Fruit fly (Drosophila melanogaster) whole organism, embryonic: Measurements from ENCODE around the gene Syp.

Experiments used
- ATbp ChIP-seq: fragments of 200-800 bp; sonication (Bioruptor generic); optimal IDR thresholded peaks from 2 replicates; lab custom pipeline; 2017; ENCODE audit warnings: missing biosample characterization, mild to moderate bottlenecking, missing genetic modification characterization, missing genetic modification reagents
- CG12071 ChIP-seq: fragments of 200-800 bp; sonication (Bioruptor generic); optimal IDR thresholded peaks from 3 replicates; lab custom pipeline; 2018; ENCODE audit warnings: missing biosample characterization, mild to moderate bottlenecking, missing genetic modification characterization
- CG12219 ChIP-seq: fragments of 200-800 bp; sonication (Bioruptor generic); optimal IDR thresholded peaks from 3 replicates; lab custom pipeline; 2018; ENCODE audit warnings: missing biosample characterization, mild to moderate bottlenecking, missing genetic modification characterization
- CG1233 ChIP-seq: fragments of 200-800 bp; sonication (Bioruptor generic); optimal IDR thresholded peaks from 4 replicates; lab custom pipeline; 2018; ENCODE audit warnings: missing biosample characterization, mild to moderate bottlenecking, missing genetic modification characterization
- CG14050 ChIP-seq: fragments of 200-800 bp; sonication (Bioruptor generic); IDR thresholded peaks from 3 replicates; pipeline ENCODE4 v1.3.6; 2022; ENCODE audit warnings: missing biosample characterization, missing genetic modification characterization
- CG15269 ChIP-seq: fragments of 200-800 bp; sonication (Bioruptor generic); optimal IDR thresholded peaks from 2 replicates; lab custom pipeline; 2018; ENCODE audit warnings: missing biosample characterization, mild to moderate bottlenecking, missing genetic modification characterization, moderate library complexity
- CG15479 ChIP-seq: fragments of 200-800 bp; sonication (Bioruptor generic); optimal IDR thresholded peaks from 3 replicates; lab custom pipeline; 2019; ENCODE audit warnings: missing biosample characterization, mild to moderate bottlenecking, missing genetic modification characterization, moderate library complexity
- CG17802 ChIP-seq: fragments of 200-800 bp; sonication (Bioruptor generic); optimal IDR thresholded peaks from 2 replicates; lab custom pipeline; 2018; ENCODE audit warnings: missing biosample characterization, mild to moderate bottlenecking, missing genetic modification characterization, moderate library complexity
- CG2202 ChIP-seq: fragments of 200-800 bp; sonication (Bioruptor generic); optimal IDR thresholded peaks from 2 replicates; lab custom pipeline; 2018; ENCODE audit warnings: missing biosample characterization, mild to moderate bottlenecking, missing genetic modification characterization
- CG33213 ChIP-seq: fragments of 200-800 bp; sonication (Bioruptor generic); optimal IDR thresholded peaks from 3 replicates; lab custom pipeline; 2016; ENCODE audit warnings: missing biosample characterization, missing genetic modification characterization
- CG34422 ChIP-seq: fragments of 200-800 bp; sonication (Bioruptor generic); IDR thresholded peaks from 3 replicates; pipeline ENCODE4 v1.3.6; 2022; ENCODE audit warnings: missing biosample characterization, missing genetic modification characterization
- CG3726 ChIP-seq: fragments of 200-800 bp; sonication (Bioruptor generic); IDR thresholded peaks from 3 replicates; pipeline ENCODE4, ENCODE4 v1.3.6; 2022; ENCODE audit warnings: missing biosample characterization, missing genetic modification characterization
- CG4282 ChIP-seq: fragments of 200-800 bp; sonication (Bioruptor generic); optimal IDR thresholded peaks from 2 replicates; lab custom pipeline; 2016; ENCODE audit warnings: missing biosample characterization, missing genetic modification characterization
- CG4404 ChIP-seq: fragments of 200-800 bp; sonication (Bioruptor generic); IDR thresholded peaks from 2 replicates; pipeline ENCODE4 v1.3.6; 2022; ENCODE audit warnings: missing biosample characterization, missing genetic modification characterization
- CG6654 ChIP-seq: fragments of 200-800 bp; sonication (Bioruptor generic); optimal IDR thresholded peaks from 2 replicates; lab custom pipeline; 2017; ENCODE audit warnings: missing biosample characterization, mild to moderate bottlenecking, missing genetic modification characterization
- CG7372 ChIP-seq: fragments of 200-800 bp; sonication (Bioruptor generic); IDR thresholded peaks from 2 replicates; pipeline ENCODE4 v1.3.6; 2022; ENCODE audit warnings: missing biosample characterization, missing genetic modification characterization
- CG9727 ChIP-seq: fragments of 200-800 bp; sonication (Bioruptor generic); optimal IDR thresholded peaks from 3 replicates; lab custom pipeline; 2017; ENCODE audit warnings: missing biosample characterization, mild to moderate bottlenecking, missing genetic modification characterization
- Dfd ChIP-seq, 2 experiments: fragments of >200 bp; optimal IDR thresholded peaks; 2 replicates each; lab custom pipeline; 2017; ENCODE audit warnings: missing biosample characterization in 2 of 2, missing genetic modification characterization in 2 of 2
- Dip2 ChIP-seq: fragments of 200-800 bp; sonication (Bioruptor generic); IDR thresholded peaks from 2 replicates; pipeline ENCODE4 v1.3.6; 2022; ENCODE audit warnings: missing biosample characterization, missing genetic modification characterization
- Doc3 ChIP-seq: fragments of 200-800 bp; sonication (Bioruptor generic); IDR thresholded peaks from 3 replicates; pipeline ENCODE4 v1.3.6; 2022; ENCODE audit warnings: missing biosample characterization, missing genetic modification characterization; ENCODE audit not compliant: partially characterized antibody
- ERR ChIP-seq: fragments of 200-800 bp; sonication (Bioruptor generic); optimal IDR thresholded peaks from 2 replicates; lab custom pipeline; 2016; ENCODE audit warnings: missing biosample characterization, missing genetic modification characterization
- HLH3B ChIP-seq: fragments of 200-800 bp; sonication (Bioruptor generic); IDR thresholded peaks from 2 replicates; pipeline ENCODE4 v1.3.6; 2022; ENCODE audit warnings: missing biosample characterization, missing genetic modification characterization
- HLH54F ChIP-seq: fragments of 200-800 bp; sonication (Bioruptor generic); optimal IDR thresholded peaks from 3 replicates; lab custom pipeline; 2016; ENCODE audit warnings: missing biosample characterization, missing genetic modification characterization
- Jarid2 ChIP-seq: fragments of 200-800 bp; sonication (Bioruptor generic); optimal IDR thresholded peaks from 3 replicates; lab custom pipeline; 2017; ENCODE audit warnings: mild to moderate bottlenecking, missing biosample characterization, missing genetic modification reagents, missing genetic modification characterization
- Med ChIP-seq: fragments of 200-800 bp; sonication (Bioruptor generic); peaks from one replicate; lab custom pipeline; 2016; ENCODE audit warnings: missing biosample characterization, missing genetic modification characterization, mild to moderate bottlenecking, inconsistent platforms, moderate library complexity
- Pdp1 ChIP-seq, 2 experiments: fragments of 200-800 bp; sonication (Bioruptor generic); optimal IDR thresholded peaks; 3 replicates each; lab custom pipeline; 2016; ENCODE audit warnings: missing biosample characterization in 2 of 2, missing genetic modification characterization in 2 of 2, mild to moderate bottlenecking in 1 of 2, moderate library complexity in 1 of 2
- Tbp ChIP-seq: fragments of >200 bp; optimal IDR thresholded peaks from 2 replicates; lab custom pipeline; 2018; ENCODE audit warnings: missing biosample characterization, missing genetic modification characterization
- Usf ChIP-seq: fragments of 200-800 bp; sonication (Bioruptor generic); optimal IDR thresholded peaks from 2 replicates; lab custom pipeline; 2017; ENCODE audit warnings: missing genotype, missing biosample characterization, missing genetic modification characterization
- Vsx1 ChIP-seq: fragments of 200-800 bp; sonication (Bioruptor generic); optimal IDR thresholded peaks from 2 replicates; lab custom pipeline; 2017; ENCODE audit warnings: missing biosample characterization, mild to moderate bottlenecking, missing genetic modification characterization, missing genetic modification reagents
- Xbp1 ChIP-seq: fragments of 200-800 bp; sonication (Bioruptor generic); optimal IDR thresholded peaks from 3 replicates; lab custom pipeline; 2016; ENCODE audit warnings: missing biosample characterization, mild to moderate bottlenecking, missing genetic modification characterization
- Xrp1 ChIP-seq: fragments of 200-800 bp; sonication (Bioruptor generic); IDR thresholded peaks from 2 replicates; pipeline ENCODE4 v1.3.6; 2022; ENCODE audit warnings: missing biosample characterization, missing genetic modification characterization
- abd-A ChIP-seq: fragments of 200-800 bp; sonication (Bioruptor generic); optimal IDR thresholded peaks from 3 replicates; lab custom pipeline; 2019; ENCODE audit warnings: missing biosample characterization, mild to moderate bottlenecking, missing genetic modification characterization, moderate library complexity
- ara ChIP-seq: fragments of 200-800 bp; sonication (Bioruptor generic); IDR thresholded peaks from 2 replicates; pipeline ENCODE4 v1.3.6; 2022; ENCODE audit warnings: missing biosample characterization, missing genetic modification characterization
- cad ChIP-seq: fragments of >200 bp; optimal IDR thresholded peaks from 2 replicates; lab custom pipeline; 2017; ENCODE audit warnings: missing biosample characterization, missing genetic modification characterization
- cg ChIP-seq: fragments of 200-800 bp; sonication (Bioruptor generic); optimal IDR thresholded peaks from 3 replicates; lab custom pipeline; 2019; ENCODE audit warnings: missing biosample characterization, mild to moderate bottlenecking, missing genetic modification characterization, moderate library complexity
- fru ChIP-seq: fragments of >200 bp; optimal IDR thresholded peaks from 2 replicates; lab custom pipeline; 2017
- grn ChIP-seq: fragments of 200-800 bp; sonication (Bioruptor generic); optimal IDR thresholded peaks from 3 replicates; lab custom pipeline; 2017; ENCODE audit warnings: missing biosample characterization, missing genetic modification characterization
- ind ChIP-seq: fragments of 200-800 bp; sonication (Bioruptor generic); optimal IDR thresholded peaks from 3 replicates; lab custom pipeline; 2016; ENCODE audit warnings: missing biosample characterization, missing genetic modification characterization
- lab ChIP-seq: fragments of 200-800 bp; sonication (Bioruptor generic); optimal IDR thresholded peaks from 3 replicates; lab custom pipeline; 2017; ENCODE audit warnings: missing biosample characterization, missing genetic modification characterization, mild to moderate bottlenecking, moderate library complexity, missing genetic modification reagents
- nmo ChIP-seq: fragments of 200-800 bp; sonication (Bioruptor generic); optimal IDR thresholded peaks from 2 replicates; lab custom pipeline; 2018; ENCODE audit warnings: missing biosample characterization, mild to moderate bottlenecking, missing genetic modification characterization, moderate library complexity
- onecut ChIP-seq: fragments of 200-800 bp; sonication (Bioruptor generic); IDR thresholded peaks from 2 replicates; pipeline ENCODE4 v1.3.6; 2022; ENCODE audit warnings: missing biosample characterization, missing genetic modification characterization
- otp ChIP-seq: fragments of 200-800 bp; sonication (Bioruptor generic); IDR thresholded peaks from 3 replicates; pipeline ENCODE4, ENCODE4 v1.3.6; 2022; ENCODE audit warnings: missing biosample characterization, missing genetic modification characterization
- pum ChIP-seq: fragments of 200-800 bp; sonication (Bioruptor generic); optimal IDR thresholded peaks from 2 replicates; lab custom pipeline; 2016; ENCODE audit warnings: missing biosample characterization, missing genetic modification characterization
- repo ChIP-seq: fragments of 200-800 bp; sonication (Bioruptor generic); optimal IDR thresholded peaks from 2 replicates; lab custom pipeline; 2016; ENCODE audit warnings: missing biosample characterization, missing genetic modification characterization
- schlank ChIP-seq: fragments of 200-800 bp; sonication (Bioruptor generic); optimal IDR thresholded peaks from 2 replicates; lab custom pipeline; 2018; ENCODE audit warnings: missing biosample characterization, mild to moderate bottlenecking, missing genetic modification characterization
- sens ChIP-seq: fragments of 200-800 bp; sonication (Bioruptor generic); peaks from one replicate; lab custom pipeline; 2016; ENCODE audit warnings: missing biosample characterization, missing genetic modification characterization
- shn ChIP-seq: fragments of 200-800 bp; sonication (Bioruptor generic); optimal IDR thresholded peaks from 3 replicates; lab custom pipeline; 2016; ENCODE audit warnings: missing biosample characterization, missing genetic modification characterization
- slou ChIP-seq: fragments of 200-800 bp; sonication (Bioruptor generic); optimal IDR thresholded peaks from 3 replicates; lab custom pipeline; 2016; ENCODE audit warnings: missing biosample characterization, missing genetic modification characterization
- so ChIP-seq: fragments of 200-800 bp; sonication (Bioruptor generic); IDR thresholded peaks from 3 replicates; pipeline ENCODE4 v1.3.6; 2022; ENCODE audit warnings: missing biosample characterization, missing genetic modification characterization
- ssp ChIP-seq: fragments of 200-800 bp; sonication (Bioruptor generic); IDR thresholded peaks from 2 replicates; pipeline ENCODE4 v1.3.6; 2022; ENCODE audit warnings: missing biosample characterization, missing genetic modification characterization
- vvl ChIP-seq: fragments of 200-800 bp; sonication (Bioruptor generic); IDR thresholded peaks from 2 replicates; pipeline ENCODE4 v1.3.6; 2022; ENCODE audit warnings: missing biosample characterization, missing genetic modification characterization
- wor ChIP-seq: fragments of 200-800 bp; sonication (Bioruptor generic); IDR thresholded peaks from 2 replicates; pipeline ENCODE4 v1.3.6; 2022; ENCODE audit warnings: missing biosample characterization, missing genetic modification characterization
- zf30C ChIP-seq: fragments of 200-800 bp; sonication (Bioruptor generic); optimal IDR thresholded peaks from 3 replicates; lab custom pipeline; 2018; ENCODE audit warnings: missing biosample characterization, mild to moderate bottlenecking, missing genetic modification characterization

Gene Syp

dm6 chr3R:20834770-20835183, 78.2 kb downstream of the Syp start (continued):
- TF ChIP-seq HLH3B (GFP tag; lab: Robert Waterston, UW), result no peak
- TF ChIP-seq Pdp1 (GFP tag; optimal IDR thresholded peaks at IDR 0.05; lab: Kevin White, UChicago), result peak; percentile 11 to 68
- no peak for TF ChIP-seq CG14050 (GFP tag; lab: Robert Waterston, UW)
- no peak for TF ChIP-seq wor
- TF ChIP-seq slou (GFP tag; lab: Kevin White, UChicago), result peak; percentile 0
- TF ChIP-seq Xrp1 (GFP tag; lab: Robert Waterston, UW), result peak; percentile 47; the same call in 1 of the 2 replicates
- TF ChIP-seq CG2202, result peak; percentile 14
- no peak for TF ChIP-seq nmo
- no peak for TF ChIP-seq grn (GFP tag; lab: Kevin White, UChicago)
- TF ChIP-seq Tbp (GFP tag; lab: Kevin White, UChicago), result no peak
- TF ChIP-seq Doc3, result no peak
- no peak for TF ChIP-seq ERR (GFP tag; lab: Kevin White, UChicago)
- TF ChIP-seq Dfd (GFP tag; optimal IDR thresholded peaks at IDR 0.05; lab: Kevin White, UChicago), result no peak
- TF ChIP-seq repo (GFP tag; lab: Kevin White, UChicago), result no peak
- TF ChIP-seq CG17802 (tag; lab: Kevin White, UChicago), result no peak
- TF ChIP-seq CG4282, result no peak
- no peak for TF ChIP-seq fru
- no peak for TF ChIP-seq Dip2 (GFP tag; lab: Robert Waterston, UW)
- no peak for TF ChIP-seq cg (GFP tag; lab: Kevin White, UChicago)
- TF ChIP-seq ind (GFP tag; lab: Kevin White, UChicago), result no peak
- TF ChIP-seq HLH54F (GFP tag; lab: Kevin White, UChicago), result no peak
- TF ChIP-seq Usf (GFP tag; lab: Kevin White, UChicago), result no peak
- no peak for TF ChIP-seq CG34422
- no peak for TF ChIP-seq so (GFP tag; lab: Robert Waterston, UW)
- TF ChIP-seq Jarid2 (GFP tag; lab: Kevin White, UChicago), result peak; percentile 24
- no peak for TF ChIP-seq shn
- no peak for TF ChIP-seq vvl (GFP tag; lab: Robert Waterston, UW)
- peak; percentile 87 for TF ChIP-seq lab (GFP tag; lab: Kevin White, UChicago)
- peak; percentile 63 for TF ChIP-seq schlank
- 0 out of 3 replicates have a peak, but pooled peaks have one; percentile 23 for TF ChIP-seq otp (GFP tag; lab: Robert Waterston, UW)
- TF ChIP-seq sens (GFP tag; lab: Kevin White, UChicago), result peak; percentile 67
- TF ChIP-seq Vsx1 (GFP tag; lab: Kevin White, UChicago), result peak; percentile 50
- TF ChIP-seq CG4404 (GFP tag; lab: Robert Waterston, UW), result no peak
- no peak for TF ChIP-seq pum (GFP tag; lab: Kevin White, UChicago)
- TF ChIP-seq ssp (GFP tag; lab: Robert Waterston, UW), result no peak
- TF ChIP-seq CG6654, result no peak
- TF ChIP-seq abd-A (tag; lab: Kevin White, UChicago), result no peak
- no peak for TF ChIP-seq onecut (GFP tag; lab: Robert Waterston, UW)
- TF ChIP-seq CG12071, result peak; percentile 85
- no peak for TF ChIP-seq cad (GFP tag; lab: Kevin White, UChicago)
- no peak for TF ChIP-seq CG15479 (GFP tag; lab: Kevin White, UChicago)
- TF ChIP-seq CG33213, result peak; percentile 37
- no peak for TF ChIP-seq CG7372 (GFP tag; lab: Robert Waterston, UW)
- no peak for TF ChIP-seq zf30C (GFP tag; lab: Kevin White, UChicago)
- TF ChIP-seq Med (GFP tag; lab: Kevin White, UChicago), result peak; percentile 90
- TF ChIP-seq CG9727 (GFP tag; lab: Kevin White, UChicago), result no peak
- peak; percentile 62 for TF ChIP-seq CG12219
- TF ChIP-seq CG3726 (GFP tag; lab: Robert Waterston, UW), result no peak
- TF ChIP-seq CG1233 (GFP tag; lab: Kevin White, UChicago), result peak; percentile 63
- peak; percentile 79 for TF ChIP-seq CG15269 (tag; lab: Kevin White, UChicago)
- TF ChIP-seq ara (GFP tag; lab: Robert Waterston, UW), result peak; percentile 17; the same call in 1 of the 2 replicates
- TF ChIP-seq Xbp1 (GFP tag; lab: Kevin White, UChicago), result no peak
- TF ChIP-seq ATbp (GFP tag; lab: Kevin White, UChicago), result peak; percentile 79
